Worm (Caenorhabditis elegans): Measurements from ENCODE around the gene nhr-282.
"Not testable (repeated sequence)": the region's sequence is repeated elsewhere in the genome, so short reads cannot be mapped to it uniquely, and the experiment has no call there.

The nhr-282 gene

ce11 chrV:15829907-15830306 lies 17.8 kb downstream of the nhr-282 start, which contains the start of gene srbc-55:
srbc-55 (minus strand) TSS chrV:15830007.
- TF ChIP-seq ama-1 (optimal IDR thresholded peaks at IDR 0.05), result no peak

- TF ChIP-seq nhr-232 (tag; optimal IDR thresholded peaks at IDR 0.05), result no peak
- no peak for TF ChIP-seq ets-4 (tag; optimal IDR thresholded peaks at IDR 0.05)
- no peak for TF ChIP-seq zip-5 (tag; optimal IDR thresholded peaks at IDR 0.05)
- no peak for TF ChIP-seq fkh-10 (GFP tag; optimal IDR thresholded peaks at IDR 0.05)
- no peak for TF ChIP-seq npax-4 (tag; optimal IDR thresholded peaks at IDR 0.05)
Measured at ce11 chrV:15831586-15831985, 19.5 kb downstream of the nhr-282 start, which contains the start of gene srbc-56. srbc-56 (minus strand) TSS chrV:15831686.

ce11 chrV:15833622-15834021 lies 21.5 kb downstream of the nhr-282 start, which contains the start of gene srbc-54:
srbc-54 (minus strand) TSS chrV:15833722.
- TF ChIP-seq elt-4 (tag; optimal IDR thresholded peaks at IDR 0.05) (no peak), ama-1 (optimal IDR thresholded peaks at IDR 0.05) (no peak), ahr-1 (tag; optimal IDR thresholded peaks at IDR 0.05) (no peak), unc-86 (tag; optimal IDR thresholded peaks at IDR 0.05) (no peak), Y22D7AL.16 (tag; optimal IDR thresholded peaks at IDR 0.05) (no peak), ceh-19 (GFP tag; optimal IDR thresholded peaks at IDR 0.05) (no peak), C08G9.2 (tag; optimal IDR thresholded peaks at IDR 0.05) (no peak), unc-42 (tag; optimal IDR thresholded peaks at IDR 0.05) (no peak), T23F11.4 (GFP tag; optimal IDR thresholded peaks at IDR 0.05) (no peak), tbx-2 (tag; optimal IDR thresholded peaks at IDR 0.05) (no peak), pat-9 (tag; optimal IDR thresholded peaks at IDR 0.05) (no peak), ttx-3 (tag; optimal IDR thresholded peaks at IDR 0.05) (no peak)

ce11 chrV:15841095-15841494 lies 29.0 kb downstream of the nhr-282 start, which contains the start of gene srh-149:
srh-149 (minus strand) TSS chrV:15841195.
- no peak for TF ChIP-seq ceh-30 (tag; optimal IDR thresholded peaks at IDR 0.05)
- no peak for TF ChIP-seq nfya-1 (tag; optimal IDR thresholded peaks at IDR 0.05)
- no peak for TF ChIP-seq ceh-48 (tag; optimal IDR thresholded peaks at IDR 0.05)
- TF ChIP-seq pax-1 (tag; optimal IDR thresholded peaks at IDR 0.05), result no peak
- no peak for TF ChIP-seq K09A11.1 (tag; optimal IDR thresholded peaks at IDR 0.05; ENCODE audit: insufficient read depth)
- TF ChIP-seq K02D7.2 (tag; optimal IDR thresholded peaks at IDR 0.05), result no peak
- TF ChIP-seq fax-1 (tag; optimal IDR thresholded peaks at IDR 0.05), result no peak
- TF ChIP-seq ttx-3 (tag; optimal IDR thresholded peaks at IDR 0.05), result no peak
- no peak for TF ChIP-seq gmeb-2 (tag; optimal IDR thresholded peaks at IDR 0.05)
- no peak for TF ChIP-seq pat-9 (tag; optimal IDR thresholded peaks at IDR 0.05)
- TF ChIP-seq dve-1 (tag; optimal IDR thresholded peaks at IDR 0.05), result no peak
- no peak for TF ChIP-seq ceh-22 (tag; optimal IDR thresholded peaks at IDR 0.05)
- no peak for TF ChIP-seq lim-6 (tag; optimal IDR thresholded peaks at IDR 0.05)
- no peak for TF ChIP-seq dmd-4 (tag; optimal IDR thresholded peaks at IDR 0.05; ENCODE audit: borderline replicate concordance)
- TF ChIP-seq mec-3 (tag; optimal IDR thresholded peaks at IDR 0.05; ENCODE audit: borderline replicate concordance), result no peak
- no peak for TF ChIP-seq ahr-1 (tag; optimal IDR thresholded peaks at IDR 0.05)
- no peak for TF ChIP-seq ceh-19 (GFP tag; optimal IDR thresholded peaks at IDR 0.05)
- no peak for TF ChIP-seq fkh-6 (tag; optimal IDR thresholded peaks at IDR 0.05)
- TF ChIP-seq elt-2 (tag; optimal IDR thresholded peaks at IDR 0.05), result no peak
- TF ChIP-seq hlh-15 (tag; optimal IDR thresholded peaks at IDR 0.05), result no peak

- TF ChIP-seq hlh-6, ceh-34, ets-4 (tag; optimal IDR thresholded peaks at IDR 0.05): not testable (repeated sequence)
Measured at ce11 chrV:15850276-15850811, 38.3 kb downstream of the nhr-282 start, which contains the start of gene srh-147. srh-147 (minus strand) TSS chrV:15850326.
